Worm (Caenorhabditis elegans): ENCODE data around the gene nspe-2.

The nspe-2 gene

ce11 chrII:12619288-12619687 is at the start of gene nspe-2:
nspe-2 (minus strand) TSS chrII:12619388.
- no peak for TF ChIP-seq flt-1 (GFP tag; IDR thresholded peaks at IDR 0.05)
- no peak for TF ChIP-seq ref-1 (GFP tag; conservative IDR thresholded peaks at IDR 0.05)
- TF ChIP-seq med-1 (GFP tag; optimal IDR thresholded peaks at IDR 0.05; ENCODE audit: insufficient read depth) = no peak
- no peak for TF ChIP-seq T22C8.4 (GFP tag; IDR thresholded peaks at IDR 0.05)
- TF ChIP-seq tab-1 (GFP tag; IDR thresholded peaks at IDR 0.05) = no peak
- TF ChIP-seq ztf-23 (GFP tag; IDR thresholded peaks at IDR 0.05) = no peak
- TF ChIP-seq cog-1 (tag; optimal IDR thresholded peaks at IDR 0.05) = no peak
- no peak for TF ChIP-seq klf-2 (GFP tag; conservative IDR thresholded peaks at IDR 0.05)
- TF ChIP-seq ztf-29 (GFP tag; IDR thresholded peaks at IDR 0.05) = no peak

ce11 chrII:12668874-12669273 is 49.7 kb upstream of the nspe-2 start:
- TF ChIP-seq T22C8.4 (GFP tag; IDR thresholded peaks at IDR 0.05) (no peak), klf-2 (GFP tag; conservative IDR thresholded peaks at IDR 0.05) (no peak), flt-1 (GFP tag; IDR thresholded peaks at IDR 0.05) (no peak), med-1 (GFP tag; optimal IDR thresholded peaks at IDR 0.05; ENCODE audit: insufficient read depth) (no peak), cog-1 (tag; optimal IDR thresholded peaks at IDR 0.05) (no peak), tab-1 (GFP tag; IDR thresholded peaks at IDR 0.05) (no peak), ref-1 (GFP tag; conservative IDR thresholded peaks at IDR 0.05) (no peak), ztf-23 (GFP tag; IDR thresholded peaks at IDR 0.05) (no peak), ztf-29 (GFP tag; IDR thresholded peaks at IDR 0.05) (no peak)

DNA sequence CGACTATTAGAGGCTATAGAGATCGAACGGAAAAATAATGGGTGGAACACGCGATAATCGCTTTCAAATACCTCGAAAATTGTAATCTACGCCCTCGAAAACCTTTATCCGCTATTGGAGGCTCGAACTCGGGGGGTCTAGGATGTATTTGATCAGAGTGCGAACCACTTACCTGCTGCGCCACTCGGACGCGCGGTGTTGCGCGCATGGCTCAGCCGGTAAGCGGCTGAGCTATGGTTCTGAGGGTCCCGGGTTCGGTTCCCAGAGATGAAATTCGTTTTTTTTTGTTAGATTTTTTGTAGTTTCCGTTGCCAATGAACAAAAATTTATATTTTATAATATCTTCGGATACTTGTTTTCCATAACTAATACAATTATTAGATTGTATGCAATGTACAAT is 49.0 kb upstream of the nspe-2 start:
- TF ChIP-seq ztf-29 (GFP tag; IDR thresholded peaks at IDR 0.05) = no peak
- no peak for TF ChIP-seq ztf-23 (GFP tag; IDR thresholded peaks at IDR 0.05)
- no peak for TF ChIP-seq cog-1 (tag; optimal IDR thresholded peaks at IDR 0.05)
- TF ChIP-seq klf-2 (GFP tag; conservative IDR thresholded peaks at IDR 0.05) = no peak
- no peak for TF ChIP-seq tab-1 (GFP tag; IDR thresholded peaks at IDR 0.05)
- no peak for TF ChIP-seq flt-1 (GFP tag; IDR thresholded peaks at IDR 0.05)
- TF ChIP-seq T22C8.4 (GFP tag; IDR thresholded peaks at IDR 0.05) = no peak
- TF ChIP-seq ref-1 (GFP tag; conservative IDR thresholded peaks at IDR 0.05) = no peak
- TF ChIP-seq med-1 (GFP tag; optimal IDR thresholded peaks at IDR 0.05; ENCODE audit: insufficient read depth) = no peak

- TF ChIP-seq T22C8.4 (GFP tag; IDR thresholded peaks at IDR 0.05) = no peak
- TF ChIP-seq klf-2 (GFP tag; conservative IDR thresholded peaks at IDR 0.05) = no peak
- no peak for TF ChIP-seq med-1 (GFP tag; optimal IDR thresholded peaks at IDR 0.05; ENCODE audit: insufficient read depth)
- TF ChIP-seq ref-1 (GFP tag; conservative IDR thresholded peaks at IDR 0.05) = no peak
- no peak for TF ChIP-seq ztf-23 (GFP tag; IDR thresholded peaks at IDR 0.05)
- no peak for TF ChIP-seq cog-1 (tag; optimal IDR thresholded peaks at IDR 0.05)
Observed at ce11 chrII:12666042-12666441, 46.9 kb upstream of the nspe-2 start.

DNA sequence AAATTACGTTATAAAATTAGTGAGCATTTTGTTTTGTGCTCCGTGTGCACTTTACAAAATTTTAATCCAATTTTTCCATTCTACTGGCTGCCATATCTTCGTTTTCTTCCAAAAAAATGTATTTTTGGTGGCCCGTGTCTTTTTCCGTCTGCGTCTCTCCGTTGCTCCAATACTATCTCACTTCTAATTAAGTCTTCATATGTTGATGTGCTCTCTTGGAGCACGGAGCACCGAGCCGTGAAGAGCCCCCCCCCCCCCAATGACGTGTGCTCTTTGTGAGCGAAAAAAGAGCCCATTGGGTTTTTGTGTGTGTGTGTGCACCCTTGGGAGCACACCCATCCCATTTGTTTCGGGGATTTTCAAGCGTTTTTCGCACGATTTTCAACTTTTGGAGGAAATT is 45.8 kb upstream of the nspe-2 start:
- TF ChIP-seq tab-1 (GFP tag; IDR thresholded peaks at IDR 0.05) (no peak), cog-1 (tag; optimal IDR thresholded peaks at IDR 0.05) (no peak)

ce11 chrII:12661930-12662329 is 42.7 kb upstream of the nspe-2 start:
- TF ChIP-seq klf-2 (GFP tag; conservative IDR thresholded peaks at IDR 0.05) (no peak), ztf-29 (GFP tag; IDR thresholded peaks at IDR 0.05) (no peak), T22C8.4 (GFP tag; IDR thresholded peaks at IDR 0.05) (no peak), tab-1 (GFP tag; IDR thresholded peaks at IDR 0.05) (no peak), ref-1 (GFP tag; conservative IDR thresholded peaks at IDR 0.05) (no peak), cog-1 (tag; optimal IDR thresholded peaks at IDR 0.05) (no peak), ztf-23 (GFP tag; IDR thresholded peaks at IDR 0.05) (no peak), flt-1 (GFP tag; IDR thresholded peaks at IDR 0.05) (no peak), med-1 (GFP tag; optimal IDR thresholded peaks at IDR 0.05; ENCODE audit: insufficient read depth) (no peak)

ce11 chrII:12659676-12660371 is 40.6 kb upstream of the nspe-2 start:
- TF ChIP-seq flt-1 (GFP tag; IDR thresholded peaks at IDR 0.05) (no peak), med-1 (GFP tag; optimal IDR thresholded peaks at IDR 0.05; ENCODE audit: insufficient read depth) (no peak), cog-1 (tag; optimal IDR thresholded peaks at IDR 0.05) (no peak), klf-2 (GFP tag; conservative IDR thresholded peaks at IDR 0.05) (no peak), T22C8.4 (GFP tag; IDR thresholded peaks at IDR 0.05) (no peak), ref-1 (GFP tag; conservative IDR thresholded peaks at IDR 0.05) (no peak), tab-1 (GFP tag; IDR thresholded peaks at IDR 0.05) (no peak), ztf-23 (GFP tag; IDR thresholded peaks at IDR 0.05) (no peak), ztf-29 (GFP tag; IDR thresholded peaks at IDR 0.05) (no peak)

DNA sequence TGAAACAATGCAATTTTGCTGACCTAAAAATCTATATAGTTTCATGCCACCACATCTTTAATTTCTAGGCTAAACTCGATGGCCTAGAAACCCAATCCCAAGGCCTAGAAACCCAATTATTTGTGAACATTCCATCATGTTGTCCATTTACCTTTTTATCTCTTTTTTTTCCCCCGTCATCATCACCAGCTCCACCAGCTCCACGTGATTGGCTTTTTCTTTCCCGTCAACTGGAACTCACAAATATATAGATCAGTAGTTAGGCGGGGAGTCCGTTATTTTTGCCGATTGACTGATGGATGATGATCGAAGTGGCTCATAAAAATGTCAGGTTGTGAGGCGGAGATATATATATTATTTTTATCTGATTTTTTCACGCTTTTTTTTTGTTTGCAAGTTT is 39.2 kb upstream of the nspe-2 start:
- TF ChIP-seq T22C8.4 (GFP tag; IDR thresholded peaks at IDR 0.05) (no peak), ref-1 (GFP tag; conservative IDR thresholded peaks at IDR 0.05) (no peak), flt-1 (GFP tag; IDR thresholded peaks at IDR 0.05) (no peak), med-1 (GFP tag; optimal IDR thresholded peaks at IDR 0.05; ENCODE audit: insufficient read depth) (no peak), ztf-23 (GFP tag; IDR thresholded peaks at IDR 0.05) (no peak)

DNA sequence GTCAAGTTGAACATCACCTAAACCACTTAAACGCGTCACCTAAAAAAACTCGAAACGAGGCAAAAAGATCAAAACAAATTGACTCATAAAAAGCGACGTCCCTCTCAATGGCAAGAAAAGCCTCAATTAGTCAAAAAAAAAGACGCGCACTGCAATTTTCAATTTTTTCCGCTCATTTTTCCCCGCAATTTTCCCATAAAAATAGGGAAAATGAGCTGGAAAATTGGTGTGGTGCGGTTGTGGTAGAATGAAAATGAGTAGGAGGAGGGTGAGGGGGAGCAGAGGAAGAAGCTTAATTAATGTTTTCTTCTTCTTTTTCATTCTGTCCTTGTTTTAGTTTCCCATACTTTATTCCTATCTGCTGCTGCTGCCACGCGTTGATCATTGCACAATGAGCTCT is 38.4 kb upstream of the nspe-2 start:
- no peak for TF ChIP-seq med-1 (GFP tag; optimal IDR thresholded peaks at IDR 0.05; ENCODE audit: insufficient read depth)
- no peak for TF ChIP-seq ref-1 (GFP tag; conservative IDR thresholded peaks at IDR 0.05)
- no peak for TF ChIP-seq cog-1 (tag; optimal IDR thresholded peaks at IDR 0.05)
- TF ChIP-seq ztf-23 (GFP tag; IDR thresholded peaks at IDR 0.05) = no peak
- no peak for TF ChIP-seq T22C8.4 (GFP tag; IDR thresholded peaks at IDR 0.05)
- TF ChIP-seq flt-1 (GFP tag; IDR thresholded peaks at IDR 0.05) = no peak
- no peak for TF ChIP-seq ztf-29 (GFP tag; IDR thresholded peaks at IDR 0.05)
- no peak for TF ChIP-seq klf-2 (GFP tag; conservative IDR thresholded peaks at IDR 0.05)
- no peak for TF ChIP-seq tab-1 (GFP tag; IDR thresholded peaks at IDR 0.05)

- TF ChIP-seq cog-1 (tag; optimal IDR thresholded peaks at IDR 0.05) (no peak), ref-1 (GFP tag; conservative IDR thresholded peaks at IDR 0.05) (no peak), tab-1 (GFP tag; IDR thresholded peaks at IDR 0.05) (no peak), ztf-29 (GFP tag; IDR thresholded peaks at IDR 0.05) (no peak), T22C8.4 (GFP tag; IDR thresholded peaks at IDR 0.05) (no peak), med-1 (GFP tag; optimal IDR thresholded peaks at IDR 0.05; ENCODE audit: insufficient read depth) (no peak), flt-1 (GFP tag; IDR thresholded peaks at IDR 0.05) (no peak), ztf-23 (GFP tag; IDR thresholded peaks at IDR 0.05) (no peak), klf-2 (GFP tag; conservative IDR thresholded peaks at IDR 0.05) (no peak)
Observed at ce11 chrII:12655816-12656215, 36.6 kb upstream of the nspe-2 start.

All from whole organism, midembryonic.